Fruit fly (Drosophila melanogaster) whole organism, embryonic: Measurements from ENCODE around the gene CG11898.

ENCODE experiments used
- BEAF-32 ChIP-seq: fragments of 200-800 bp; sonication (Bioruptor generic); optimal IDR thresholded peaks from 3 replicates; lab custom pipeline; 2017; ENCODE audit warnings: missing biosample characterization, missing genetic modification characterization, mild to moderate bottlenecking, moderate library complexity, missing genetic modification reagents
- CG10147 ChIP-seq: fragments of 200-800 bp; sonication (Bioruptor generic); optimal IDR thresholded peaks from 2 replicates; lab custom pipeline; 2019; ENCODE audit warnings: missing biosample characterization, mild to moderate bottlenecking, missing genetic modification characterization, moderate library complexity
- CG10543 ChIP-seq: fragments of 200-800 bp; sonication (Bioruptor generic); optimal IDR thresholded peaks from 3 replicates; lab custom pipeline; 2017; ENCODE audit warnings: missing biosample characterization, mild to moderate bottlenecking, missing genetic modification characterization, moderate library complexity
- CG10565 ChIP-seq: fragments of 200-800 bp; sonication (Bioruptor generic); optimal IDR thresholded peaks from 3 replicates; lab custom pipeline; 2016; ENCODE audit warnings: missing biosample characterization, mild to moderate bottlenecking, missing genetic modification characterization
- CG10979 ChIP-seq: fragments of 200-800 bp; sonication (Bioruptor generic); optimal IDR thresholded peaks from 2 replicates; lab custom pipeline; 2018; ENCODE audit warnings: missing biosample characterization, mild to moderate bottlenecking, missing genetic modification characterization, moderate library complexity
- CG11247 ChIP-seq: fragments of 200-800 bp; sonication (Bioruptor generic); IDR thresholded peaks from 2 replicates; pipeline ENCODE4 v1.3.6; 2022; ENCODE audit warnings: missing biosample characterization, missing genetic modification characterization
- CG11560 ChIP-seq: fragments of 200-800 bp; sonication (Bioruptor generic); IDR thresholded peaks from 3 replicates; pipeline ENCODE4 v1.3.6; 2022; ENCODE audit warnings: missing biosample characterization, missing genetic modification characterization
- CG12155 ChIP-seq: fragments of 200-800 bp; sonication (Bioruptor generic); optimal IDR thresholded peaks from 3 replicates; lab custom pipeline; 2016; ENCODE audit warnings: missing biosample characterization, missing genetic modification characterization
- CG12744 ChIP-seq: fragments of 200-800 bp; sonication (Bioruptor generic); optimal IDR thresholded peaks from 2 replicates; lab custom pipeline; 2016; ENCODE audit warnings: missing biosample characterization, missing genetic modification characterization
- CG14014 ChIP-seq: fragments of 200-800 bp; sonication (Bioruptor generic); IDR thresholded peaks from 2 replicates; pipeline ENCODE4 v1.3.6; 2022; ENCODE audit warnings: missing biosample characterization, missing genetic modification characterization
- CG14050 ChIP-seq: fragments of 200-800 bp; sonication (Bioruptor generic); IDR thresholded peaks from 3 replicates; pipeline ENCODE4 v1.3.6; 2022; ENCODE audit warnings: missing biosample characterization, missing genetic modification characterization
- CG15601 ChIP-seq: fragments of 200-800 bp; sonication (Bioruptor generic); optimal IDR thresholded peaks from 3 replicates; lab custom pipeline; 2019; ENCODE audit warnings: missing biosample characterization, mild to moderate bottlenecking, missing genetic modification characterization, moderate library complexity
- CG15696 ChIP-seq: fragments of 200-800 bp; sonication (Bioruptor generic); optimal IDR thresholded peaks from 2 replicates; lab custom pipeline; 2019; ENCODE audit warnings: missing biosample characterization, mild to moderate bottlenecking, missing genetic modification characterization, moderate library complexity
- CG1832 ChIP-seq: fragments of 200-800 bp; sonication (Bioruptor generic); optimal IDR thresholded peaks from 2 replicates; lab custom pipeline; 2017; ENCODE audit warnings: missing biosample characterization, mild to moderate bottlenecking, missing genetic modification characterization, inconsistent platforms
- CG3726 ChIP-seq: fragments of 200-800 bp; sonication (Bioruptor generic); IDR thresholded peaks from 3 replicates; pipeline ENCODE4, ENCODE4 v1.3.6; 2022; ENCODE audit warnings: missing biosample characterization, missing genetic modification characterization
- CG6175 ChIP-seq: fragments of 200-800 bp; sonication (Bioruptor generic); IDR thresholded peaks from 3 replicates; pipeline ENCODE4 v1.3.6; 2022; ENCODE audit warnings: missing biosample characterization, missing genetic modification characterization
- Drgx ChIP-seq: fragments of 200-800 bp; sonication (Bioruptor generic); IDR thresholded peaks from 2 replicates; pipeline ENCODE4 v1.3.6; 2022; ENCODE audit warnings: missing biosample characterization, missing genetic modification characterization
- ERR ChIP-seq: fragments of 200-800 bp; sonication (Bioruptor generic); optimal IDR thresholded peaks from 2 replicates; lab custom pipeline; 2016; ENCODE audit warnings: missing biosample characterization, missing genetic modification characterization
- Hmr ChIP-seq: fragments of 200-800 bp; sonication (Bioruptor generic); optimal IDR thresholded peaks from 3 replicates; lab custom pipeline; 2017; ENCODE audit warnings: mild to moderate bottlenecking, missing biosample characterization, missing genetic modification reagents, missing genetic modification characterization
- Hmx ChIP-seq: fragments of 200-800 bp; sonication (Bioruptor generic); optimal IDR thresholded peaks from 2 replicates; lab custom pipeline; 2016; ENCODE audit warnings: missing biosample characterization, missing genetic modification characterization
- Lpt ChIP-seq: fragments of >200 bp; optimal IDR thresholded peaks from 2 replicates; lab custom pipeline; 2018; ENCODE audit warnings: missing biosample characterization, missing genetic modification characterization
- Mes4 ChIP-seq: fragments of 200-800 bp; sonication (Bioruptor generic); optimal IDR thresholded peaks from 2 replicates; lab custom pipeline; 2016; ENCODE audit warnings: missing biosample characterization, missing genetic modification characterization
- Oaz ChIP-seq: fragments of 200-800 bp; sonication (Bioruptor generic); IDR thresholded peaks from 2 replicates; pipeline ENCODE4 v1.3.6; 2022; ENCODE audit warnings: missing biosample characterization, missing genetic modification characterization
- Poxn ChIP-seq: fragments of 200-800 bp; sonication (Bioruptor generic); IDR thresholded peaks from 2 replicates; pipeline ENCODE4 v1.3.6; 2022; ENCODE audit warnings: missing biosample characterization, missing genetic modification characterization
- Ptx1 ChIP-seq: fragments of 200-800 bp; sonication (Bioruptor generic); IDR thresholded peaks from 2 replicates; pipeline ENCODE4 v1.3.6; 2022; ENCODE audit warnings: missing biosample characterization, missing genetic modification characterization
- Scr ChIP-seq: fragments of 200-800 bp; sonication (Bioruptor generic); IDR thresholded peaks from 2 replicates; pipeline ENCODE4 v1.3.6; 2022; ENCODE audit warnings: missing biosample characterization, missing genetic modification characterization; ENCODE audit not compliant: partially characterized antibody
- Sox102F ChIP-seq: fragments of 200-800 bp; sonication (Bioruptor generic); optimal IDR thresholded peaks from 2 replicates; lab custom pipeline; 2018; ENCODE audit warnings: missing biosample characterization, mild to moderate bottlenecking, missing genetic modification characterization, moderate library complexity
- Usf ChIP-seq: fragments of 200-800 bp; sonication (Bioruptor generic); optimal IDR thresholded peaks from 2 replicates; lab custom pipeline; 2017; ENCODE audit warnings: missing genotype, missing biosample characterization, missing genetic modification characterization
- amos ChIP-seq: fragments of 200-800 bp; sonication (Bioruptor generic); IDR thresholded peaks from 2 replicates; pipeline ENCODE4 v1.3.6; 2022; ENCODE audit warnings: missing biosample characterization, missing genetic modification characterization; ENCODE audit not compliant: partially characterized antibody
- ap ChIP-seq: fragments of 200-800 bp; sonication (Bioruptor generic); IDR thresholded peaks from 2 replicates; pipeline ENCODE4 v1.3.6; 2022; ENCODE audit warnings: missing biosample characterization, missing genetic modification characterization
- bcd ChIP-seq: fragments of 200-800 bp; sonication (Bioruptor generic); optimal IDR thresholded peaks from 2 replicates; lab custom pipeline; 2017; ENCODE audit warnings: missing biosample characterization, mild to moderate bottlenecking, missing genetic modification characterization
- bowl ChIP-seq: fragments of 200-800 bp; sonication (Bioruptor generic); IDR thresholded peaks from 2 replicates; pipeline ENCODE4 v1.3.6; 2022; ENCODE audit warnings: missing biosample characterization, missing genetic modification characterization
- cas ChIP-seq: fragments of 200-800 bp; sonication (Bioruptor generic); IDR thresholded peaks from 2 replicates; pipeline ENCODE4 v1.3.6; 2022; ENCODE audit warnings: missing biosample characterization, missing genetic modification characterization
- crc ChIP-seq: fragments of 200-800 bp; sonication (Bioruptor generic); optimal IDR thresholded peaks from 2 replicates; lab custom pipeline; 2016; ENCODE audit warnings: missing biosample characterization, missing genetic modification characterization
- ems ChIP-seq: fragments of 200-800 bp; sonication (Bioruptor generic); optimal IDR thresholded peaks from 3 replicates; lab custom pipeline; 2016; ENCODE audit warnings: missing biosample characterization, missing genetic modification characterization
- eve ChIP-seq, 2 experiments: fragments of >200 bp; optimal IDR thresholded peaks; 2 replicates each; lab custom pipeline; 2017; ENCODE audit warnings: missing biosample characterization in 2 of 2, missing genetic modification characterization in 2 of 2
- fd102C ChIP-seq: fragments of 200-800 bp; sonication (Bioruptor generic); optimal IDR thresholded peaks from 2 replicates; lab custom pipeline; 2018; ENCODE audit warnings: missing biosample characterization, mild to moderate bottlenecking, missing genetic modification characterization, moderate library complexity
- fru ChIP-seq: fragments of >200 bp; optimal IDR thresholded peaks from 2 replicates; lab custom pipeline; 2017
- gem ChIP-seq: fragments of 200-800 bp; sonication (Bioruptor generic); optimal IDR thresholded peaks from 2 replicates; lab custom pipeline; 2019; ENCODE audit warnings: missing biosample characterization, mild to moderate bottlenecking, missing genetic modification characterization, moderate library complexity
- hbn ChIP-seq: fragments of 200-800 bp; sonication (Bioruptor generic); IDR thresholded peaks from 2 replicates; pipeline ENCODE4 v1.3.6; 2022; ENCODE audit warnings: missing biosample characterization, missing genetic modification characterization; ENCODE audit not compliant: partially characterized antibody
- hth ChIP-seq: fragments of >200 bp; optimal IDR thresholded peaks from 2 replicates; lab custom pipeline; 2017; ENCODE audit warnings: inconsistent platforms
- nerfin-1 ChIP-seq: fragments of 200-800 bp; sonication (Bioruptor generic); optimal IDR thresholded peaks from 3 replicates; lab custom pipeline; 2019; ENCODE audit warnings: missing biosample characterization, mild to moderate bottlenecking, missing genetic modification characterization, moderate library complexity
- pum ChIP-seq: fragments of 200-800 bp; sonication (Bioruptor generic); optimal IDR thresholded peaks from 2 replicates; lab custom pipeline; 2016; ENCODE audit warnings: missing biosample characterization, missing genetic modification characterization
- sens ChIP-seq: fragments of 200-800 bp; sonication (Bioruptor generic); peaks from one replicate; lab custom pipeline; 2016; ENCODE audit warnings: missing biosample characterization, missing genetic modification characterization
- so ChIP-seq: fragments of 200-800 bp; sonication (Bioruptor generic); IDR thresholded peaks from 3 replicates; pipeline ENCODE4 v1.3.6; 2022; ENCODE audit warnings: missing biosample characterization, missing genetic modification characterization
- stwl ChIP-seq: fragments of 200-800 bp; sonication (Bioruptor generic); optimal IDR thresholded peaks from 3 replicates; lab custom pipeline; 2018; ENCODE audit warnings: missing biosample characterization, mild to moderate bottlenecking, missing genetic modification characterization, moderate library complexity
- tap ChIP-seq: fragments of 200-800 bp; optimal IDR thresholded peaks from 3 replicates; lab custom pipeline; 2019; ENCODE audit warnings: missing biosample characterization, mild to moderate bottlenecking, missing genetic modification characterization, moderate library complexity
- tin ChIP-seq: fragments of 200-800 bp; sonication (Bioruptor generic); optimal IDR thresholded peaks from 3 replicates; lab custom pipeline; 2016; ENCODE audit warnings: missing biosample characterization, missing genetic modification characterization
- toy ChIP-seq: fragments of 200-800 bp; sonication (Bioruptor generic); IDR thresholded peaks from 2 replicates; pipeline ENCODE4 v1.3.6; 2022; ENCODE audit warnings: missing biosample characterization, missing genetic modification characterization
- unpg ChIP-seq: fragments of 200-800 bp; sonication (Bioruptor generic); optimal IDR thresholded peaks from 3 replicates; lab custom pipeline; 2018; ENCODE audit warnings: missing biosample characterization, mild to moderate bottlenecking, missing genetic modification characterization, moderate library complexity
- usp ChIP-seq: fragments of >200 bp; optimal IDR thresholded peaks from 2 replicates; lab custom pipeline; 2017; ENCODE audit warnings: missing biosample characterization, missing genetic modification characterization
- vvl ChIP-seq: fragments of 200-800 bp; sonication (Bioruptor generic); IDR thresholded peaks from 2 replicates; pipeline ENCODE4 v1.3.6; 2022; ENCODE audit warnings: missing biosample characterization, missing genetic modification characterization

Gene CG11898

DNA sequence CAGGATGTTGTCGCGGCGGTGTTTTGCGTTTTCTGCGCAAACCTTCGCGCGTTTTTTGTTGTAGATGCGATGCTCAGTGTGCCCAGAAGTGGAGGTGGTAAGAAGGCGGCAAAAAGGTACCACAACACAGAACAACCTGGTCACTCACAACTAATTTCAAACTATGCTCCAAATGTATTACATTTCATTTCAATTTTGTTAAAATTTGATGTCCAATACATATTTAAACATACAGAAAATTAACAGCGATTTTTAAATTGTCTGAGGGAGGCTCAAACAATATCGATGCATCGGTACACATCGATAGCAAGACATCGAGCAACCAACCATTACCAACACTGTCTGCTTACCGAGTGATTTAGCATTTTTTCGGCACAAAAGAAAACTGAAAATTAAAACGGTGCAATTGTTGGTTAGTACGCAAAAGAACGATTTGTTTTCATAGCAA is 12.2 kb upstream of the CG11898 start, which contains the start of the genes Slbp and Rpn2 (continued):
- peak; percentile 26 for TF ChIP-seq gem
- TF ChIP-seq fru: no peak
- peak; percentile 10 for TF ChIP-seq CG15601 (tag; lab: Kevin White, UChicago)
- TF ChIP-seq Hmx (GFP tag; lab: Kevin White, UChicago): no peak
- TF ChIP-seq tap (tag; lab: Kevin White, UChicago): no peak
- TF ChIP-seq unpg (GFP tag; lab: Kevin White, UChicago): peak; percentile 39
- no peak for TF ChIP-seq CG6175
- no peak for TF ChIP-seq usp
- peak; percentile 29 for TF ChIP-seq nerfin-1 (tag; lab: Kevin White, UChicago)
- no peak for TF ChIP-seq Lpt (GFP tag; lab: Kevin White, UChicago)
- TF ChIP-seq fd102C (GFP tag; lab: Kevin White, UChicago): no peak
- TF ChIP-seq ap (GFP tag; lab: Robert Waterston, UW): no peak
- TF ChIP-seq CG10147 (GFP tag; lab: Kevin White, UChicago): peak; percentile 48
- no peak for TF ChIP-seq Ptx1 (GFP tag; lab: Robert Waterston, UW)
- TF ChIP-seq CG1832 (GFP tag; lab: Kevin White, UChicago): no peak
- TF ChIP-seq CG12744 (GFP tag; lab: Kevin White, UChicago): peak; percentile 36
- no peak for TF ChIP-seq toy (GFP tag; lab: Robert Waterston, UW)
- TF ChIP-seq crc (GFP tag; lab: Kevin White, UChicago): no peak
- 0 out of 2 replicates have a peak, but pooled peaks have one; percentile 25 for TF ChIP-seq CG14014 (GFP tag; lab: Robert Waterston, UW)
- TF ChIP-seq BEAF-32: peak; percentile 97
- TF ChIP-seq Drgx: no peak
- TF ChIP-seq CG12155 (GFP tag; lab: Kevin White, UChicago): peak; percentile 37
- no peak for TF ChIP-seq hth
- no peak for TF ChIP-seq Oaz (GFP tag; lab: Robert Waterston, UW)
- TF ChIP-seq ERR (GFP tag; lab: Kevin White, UChicago): peak; percentile 70
- no peak for TF ChIP-seq Sox102F
- TF ChIP-seq so: 0 out of 3 replicates have a peak, but pooled peaks have one; percentile 46
- TF ChIP-seq CG10979 (tag; lab: Kevin White, UChicago): peak; percentile 13
- TF ChIP-seq sens (GFP tag; lab: Kevin White, UChicago): peak; percentile 85
- peak; percentile 20 for TF ChIP-seq tin (GFP tag; lab: Kevin White, UChicago)
- TF ChIP-seq hbn (GFP tag; lab: Robert Waterston, UW): peak; percentile 95
- TF ChIP-seq CG3726 (GFP tag; lab: Robert Waterston, UW): no peak
- peak; percentile 48 for TF ChIP-seq Hmr (GFP tag; lab: Kevin White, UChicago)
- peak; percentile 21 for TF ChIP-seq CG10543
- no peak for TF ChIP-seq CG10565 (GFP tag; lab: Kevin White, UChicago)
- TF ChIP-seq stwl (tag; lab: Kevin White, UChicago): peak; percentile 94
- no peak for TF ChIP-seq Usf (GFP tag; lab: Kevin White, UChicago)
- peak; percentile 28 for TF ChIP-seq bcd (GFP tag; lab: Kevin White, UChicago)
- no peak for TF ChIP-seq cas (GFP tag; lab: Robert Waterston, UW)
- no peak for TF ChIP-seq bowl (GFP tag; lab: Robert Waterston, UW)
- no peak for TF ChIP-seq CG11560 (tag; lab: Robert Waterston, UW)
- TF ChIP-seq pum (GFP tag; lab: Kevin White, UChicago): peak; percentile 27
- TF ChIP-seq amos (GFP tag; lab: Robert Waterston, UW): peak; percentile 94
- TF ChIP-seq Mes4: no peak
- no peak for TF ChIP-seq CG14050 (GFP tag; lab: Robert Waterston, UW)
- no peak for TF ChIP-seq Poxn
- TF ChIP-seq CG15696 (tag; lab: Kevin White, UChicago): no peak
- TF ChIP-seq vvl: peak; percentile 62; the same call in 1 of the 2 replicates
- TF ChIP-seq ems (GFP tag; lab: Kevin White, UChicago): peak; percentile 12
- TF ChIP-seq eve (GFP tag; optimal IDR thresholded peaks at IDR 0.05; lab: Kevin White, UChicago): no peak
- TF ChIP-seq Scr (GFP tag; lab: Robert Waterston, UW): peak; percentile 94
- TF ChIP-seq CG11247: no peak
